Fruit fly (Drosophila melanogaster): ENCODE measurements around the gene vap.
A peak's percentile ranks its signal among the peaks of the same experiment; 100 is the strongest.

Gene vap

DNA sequence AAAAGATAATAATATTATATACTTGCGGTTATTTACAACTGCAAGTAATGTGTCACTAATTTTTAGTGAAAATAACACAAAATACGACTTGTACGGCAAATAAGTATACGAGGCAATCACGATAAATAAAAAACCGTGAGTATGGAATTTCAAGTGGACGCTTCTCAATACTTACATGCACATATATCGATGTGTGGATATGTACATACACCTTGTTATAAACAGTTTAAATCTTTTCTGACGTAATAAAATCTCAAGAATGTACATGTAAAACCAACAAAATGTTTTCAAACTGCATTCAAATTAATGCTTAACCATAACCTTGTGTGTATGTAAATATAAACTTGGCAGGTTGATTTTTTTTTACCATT, 13.1 kb downstream of the vap start:
- TF ChIP-seq CG10267 (tag; optimal IDR thresholded peaks at IDR 0.05) (peak; percentile 41), CG32532 (GFP tag; IDR thresholded peaks at IDR 0.05) (no peak), pzg (GFP tag; optimal IDR thresholded peaks at IDR 0.05) (peak; percentile 6), CG4707 (GFP tag; optimal IDR thresholded peaks at IDR 0.05) (no peak), H15 (GFP tag; IDR thresholded peaks at IDR 0.05) (no peak), CG2712 (tag; optimal IDR thresholded peaks at IDR 0.05) (no peak), Scr (GFP tag; IDR thresholded peaks at IDR 0.05; ENCODE audit: partially characterized antibody) (0 out of 2 replicates have a peak, but pooled peaks have one; percentile 14), CG17385 (GFP tag; optimal IDR thresholded peaks at IDR 0.05) (no peak), inv (GFP tag; IDR thresholded peaks at IDR 0.05; ENCODE audit: partially characterized antibody) (0 out of 2 replicates have a peak, but pooled peaks have one; percentile 4), slou (GFP tag; optimal IDR thresholded peaks at IDR 0.05) (no peak), pum (GFP tag; optimal IDR thresholded peaks at IDR 0.05) (no peak), CG4404 (GFP tag; IDR thresholded peaks at IDR 0.05) (no peak), Pdp1 (GFP tag; optimal IDR thresholded peaks at IDR 0.05) (peak in 1 of 2 experiments; percentile 62), fd96Cb (tag; optimal IDR thresholded peaks at IDR 0.05) (no peak), CG16863 (GFP tag; optimal IDR thresholded peaks at IDR 0.05) (no peak), CkIIα-i1 (GFP tag; IDR thresholded peaks at IDR 0.05) (no peak), CG7556 (GFP tag; optimal IDR thresholded peaks at IDR 0.05) (no peak), zfh2 (GFP tag; optimal IDR thresholded peaks at IDR 0.05) (no peak), chinmo (GFP tag; IDR thresholded peaks at IDR 0.05; ENCODE audit: partially characterized antibody) (0 out of 4 replicates have a peak, but pooled peaks have one; percentile 60), jigr1 (GFP tag; IDR thresholded peaks at IDR 0.05) (no peak), cato (GFP tag; optimal IDR thresholded peaks at IDR 0.05; ENCODE audit: borderline replicate concordance) (no peak), CG4854 (GFP tag; optimal IDR thresholded peaks at IDR 0.05) (no peak), Ets97D (GFP tag; optimal IDR thresholded peaks at IDR 0.05) (no peak), Sry-δ (GFP tag; optimal IDR thresholded peaks at IDR 0.05) (peak; percentile 8), Usf (GFP tag; optimal IDR thresholded peaks at IDR 0.05) (no peak), CG10209 (GFP tag; optimal IDR thresholded peaks at IDR 0.05) (no peak), Hsf (GFP tag; optimal IDR thresholded peaks at IDR 0.05) (no peak), kni (GFP tag; optimal IDR thresholded peaks at IDR 0.05) (no peak), amos (GFP tag; IDR thresholded peaks at IDR 0.05; ENCODE audit: partially characterized antibody) (no peak), CG13123 (GFP tag; optimal IDR thresholded peaks at IDR 0.05) (no peak), Dip3 (GFP tag; optimal IDR thresholded peaks at IDR 0.05) (no peak), B-H1 (GFP tag; IDR thresholded peaks at IDR 0.05) (no peak), HLHmδ (GFP tag; optimal IDR thresholded peaks at IDR 0.05) (no peak), Dll (GFP tag; IDR thresholded peaks at IDR 0.05; ENCODE audit: partially characterized antibody) (0 out of 4 replicates have a peak, but pooled peaks have one; percentile 21), CG4617 (GFP tag; optimal IDR thresholded peaks at IDR 0.05; ENCODE audit: borderline replicate concordance) (peak; percentile 10), ftz-f1 (GFP tag; optimal IDR thresholded peaks at IDR 0.05) (no peak), CG2129 (GFP tag; IDR thresholded peaks at IDR 0.05; ENCODE audit: partially characterized antibody) (no peak), CG6791 (GFP tag; IDR thresholded peaks at IDR 0.05; ENCODE audit: partially characterized antibody) (no peak), CG10959 (GFP tag; IDR thresholded peaks at IDR 0.05) (no peak), CG5245 (GFP tag; optimal IDR thresholded peaks at IDR 0.05) (no peak), gsb (GFP tag; IDR thresholded peaks at IDR 0.05) (no peak), wdn (GFP tag; IDR thresholded peaks at IDR 0.05) (no peak), YL-1 (GFP tag; optimal IDR thresholded peaks at IDR 0.05) (peak; percentile 54), luna (GFP tag; optimal IDR thresholded peaks at IDR 0.05) (no peak), CG32767 (GFP tag; IDR thresholded peaks at IDR 0.05) (peak; percentile 52; the same call in 1 of the 2 replicates), Hey (tag; optimal IDR thresholded peaks at IDR 0.05) (no peak), Chrac-16 (GFP tag; optimal IDR thresholded peaks at IDR 0.05) (no peak), cg (GFP tag; optimal IDR thresholded peaks at IDR 0.05) (peak; percentile 41), cad (GFP tag; optimal IDR thresholded peaks at IDR 0.05) (no peak), CG6272 (GFP tag; IDR thresholded peaks at IDR 0.05) (no peak), CG8924 (tag; optimal IDR thresholded peaks at IDR 0.05) (no peak)

All from whole organism, embryonic.